Worm (Caenorhabditis elegans): ENCODE data around the gene pink-1.
A peak's percentile ranks its signal among the peaks of the same experiment; 100 is the strongest.

pink-1 gene

DNA sequence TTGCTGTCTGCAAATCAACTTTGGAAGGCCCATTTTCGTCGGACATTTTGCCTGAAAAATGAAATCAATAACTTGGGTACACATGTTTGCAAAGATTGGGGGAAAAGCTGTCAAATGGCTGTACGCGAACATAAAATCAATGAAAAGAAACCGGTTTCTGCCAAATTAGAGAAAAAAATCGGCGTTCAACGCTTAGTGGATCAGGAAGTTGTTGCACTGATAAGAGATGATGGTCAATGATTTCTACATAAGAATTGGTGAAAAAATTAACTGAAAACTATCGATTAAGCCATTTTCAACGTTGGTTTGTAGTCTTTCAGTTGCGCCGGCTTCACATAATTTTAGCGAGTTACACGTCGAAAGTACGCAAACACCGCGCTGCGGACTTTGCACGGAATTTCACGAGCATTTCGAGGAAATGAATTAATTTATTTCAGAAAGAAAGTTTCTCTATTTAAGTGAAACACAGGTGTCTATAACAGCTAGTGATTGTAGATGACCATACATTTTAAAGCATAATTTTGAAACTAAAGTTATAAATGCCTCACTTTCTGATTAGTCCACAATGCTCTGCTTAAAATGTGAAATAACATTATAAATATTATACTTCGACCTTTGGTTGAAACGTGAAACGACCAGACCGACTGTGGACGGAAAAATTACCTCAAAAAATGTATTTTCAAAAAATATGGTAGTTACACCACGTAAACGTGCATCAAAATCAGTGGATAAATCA is 34.2 kb upstream of the pink-1 start, which contains the start of the genes F07F6.4 and F07F6.2:
Gene F07F6.4, minus strand, starts transcription at position 51 of the 736 bp plus-strand sequence.
Gene F07F6.2, plus strand, starts transcription at position 686 of the 736 bp plus-strand sequence.
- TF ChIP-seq aha-1 (tag): peak; percentile 90
- peak; percentile 15 for TF ChIP-seq nhr-6 (tag; optimal IDR thresholded peaks at IDR 0.05)
- peak; percentile 27 for TF ChIP-seq mep-1 (tag; optimal IDR thresholded peaks at IDR 0.05)
- TF ChIP-seq nhr-77 (tag; optimal IDR thresholded peaks at IDR 0.05): no peak
- TF ChIP-seq lsy-2 (tag; optimal IDR thresholded peaks at IDR 0.05): peak in 1 of 2 experiments; percentile 64
- peak; percentile 59 for TF ChIP-seq dpl-1 (GFP tag; optimal IDR thresholded peaks at IDR 0.05)
- no peak for TF ChIP-seq hif-1 (tag; optimal IDR thresholded peaks at IDR 0.05)
- peak; percentile 7 for TF ChIP-seq mxl-3 (GFP tag; optimal IDR thresholded peaks at IDR 0.05)
- TF ChIP-seq mes-2 (tag; optimal IDR thresholded peaks at IDR 0.05; ENCODE audit: poor library complexity, severe bottlenecking): peak; percentile 68
- peak; percentile 46; the same call in 1 of the 2 replicates for TF ChIP-seq lin-38 (GFP tag; IDR thresholded peaks at IDR 0.05)
- TF ChIP-seq dve-1 (tag; optimal IDR thresholded peaks at IDR 0.05; ENCODE audit: insufficient read depth): peak; percentile 39
- peak; percentile 27 for TF ChIP-seq pqm-1 (tag; optimal IDR thresholded peaks at IDR 0.05)
- TF ChIP-seq nhr-102 (tag; optimal IDR thresholded peaks at IDR 0.05): no peak
- no peak for TF ChIP-seq F10B5.3 (tag; optimal IDR thresholded peaks at IDR 0.05)

DNA sequence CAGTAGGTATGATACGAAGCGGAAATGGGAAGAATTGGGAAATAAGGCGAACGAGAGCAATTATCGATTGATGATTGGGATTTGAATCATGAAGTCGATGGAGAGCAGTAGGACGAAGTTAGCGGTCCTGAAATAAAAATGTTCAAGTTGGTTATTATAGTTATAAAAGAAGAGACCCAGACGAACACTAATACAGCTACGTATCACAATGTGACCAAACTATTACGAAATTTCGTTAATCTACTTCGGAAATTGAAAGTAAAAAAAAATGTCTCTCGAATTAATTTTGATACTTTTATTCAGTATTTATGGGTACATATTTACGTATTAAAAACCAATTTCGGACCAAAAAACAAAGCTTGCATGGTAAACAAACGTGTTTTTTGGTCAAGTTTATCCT is 31.0 kb upstream of the pink-1 start:
- peak; percentile 19 for TF ChIP-seq nhr-28 (tag; optimal IDR thresholded peaks at IDR 0.05)
- no peak for TF ChIP-seq nhr-41 (GFP tag; IDR thresholded peaks at IDR 0.05)

DNA sequence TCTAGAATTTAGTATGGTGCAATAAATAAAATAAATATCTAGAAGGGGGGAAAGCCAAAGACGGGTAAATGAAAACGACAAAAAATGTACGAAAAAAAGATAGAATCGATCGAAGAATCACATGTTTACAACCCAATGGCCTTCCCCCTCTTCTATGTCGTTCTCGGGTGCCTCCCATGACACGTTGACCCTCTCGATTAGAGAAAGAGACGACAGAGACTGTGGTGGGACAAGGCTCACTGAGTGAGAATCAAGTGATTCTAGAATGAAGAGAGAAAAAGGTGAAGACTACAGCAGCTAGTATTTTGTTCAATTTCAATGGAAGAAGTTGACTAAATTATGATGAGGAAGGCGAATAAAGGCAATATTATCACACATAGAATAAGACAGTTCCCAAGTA is 30.6 kb upstream of the pink-1 start:
- peak; percentile 58 for TF ChIP-seq mxl-3 (GFP tag; optimal IDR thresholded peaks at IDR 0.05)
- no peak for TF ChIP-seq mdt-29 (GFP tag; IDR thresholded peaks at IDR 0.05)
- TF ChIP-seq spr-1 (tag; optimal IDR thresholded peaks at IDR 0.05): no peak
- peak; percentile 76 for TF ChIP-seq nhr-28 (tag; optimal IDR thresholded peaks at IDR 0.05)
- peak; percentile 77 for TF ChIP-seq hlh-11 (tag; optimal IDR thresholded peaks at IDR 0.05)
- TF ChIP-seq dmd-6 (GFP tag; IDR thresholded peaks at IDR 0.05): peak; percentile 38; the same call in 1 of the 2 replicates
- no peak for TF ChIP-seq ceh-20 (GFP tag; IDR thresholded peaks at IDR 0.05)
- TF ChIP-seq nhr-6 (tag; optimal IDR thresholded peaks at IDR 0.05): peak; percentile 56
- TF ChIP-seq daf-12 (tag; optimal IDR thresholded peaks at IDR 0.05): no peak
- TF ChIP-seq lin-13 (GFP tag; optimal IDR thresholded peaks at IDR 0.05): no peak
- peak; percentile 60 for TF ChIP-seq nhr-25 (tag; optimal IDR thresholded peaks at IDR 0.05; ENCODE audit: borderline replicate concordance, insufficient read depth)
- TF ChIP-seq tag-97 (GFP tag; IDR thresholded peaks at IDR 0.05): no peak
- peak in 1 of 2 experiments; percentile 69 for TF ChIP-seq lsy-2 (tag; optimal IDR thresholded peaks at IDR 0.05)
- TF ChIP-seq daf-16 (GFP tag; optimal IDR thresholded peaks at IDR 0.05): no peak
- TF ChIP-seq daf-16 (tag; optimal IDR thresholded peaks at IDR 0.05): peak; percentile 63
- peak in 1 of 2 experiments; percentile 36 for TF ChIP-seq hif-1 (tag; optimal IDR thresholded peaks at IDR 0.05)
- TF ChIP-seq pqm-1 (tag; optimal IDR thresholded peaks at IDR 0.05): peak; percentile 58
- peak; percentile 78 for TF ChIP-seq mep-1 (tag; optimal IDR thresholded peaks at IDR 0.05)
- peak; percentile 16 for TF ChIP-seq dpl-1 (GFP tag; optimal IDR thresholded peaks at IDR 0.05)
- no peak for TF ChIP-seq ceh-62 (tag; optimal IDR thresholded peaks at IDR 0.05)
- TF ChIP-seq lin-38 (GFP tag; IDR thresholded peaks at IDR 0.05): 0 out of 2 replicates have a peak, but pooled peaks have one; percentile 9
- peak; percentile 97 for TF ChIP-seq hlh-30 (tag; optimal IDR thresholded peaks at IDR 0.05; ENCODE audit: insufficient read depth)
- peak; percentile 38 for TF ChIP-seq nhr-48 (tag; optimal IDR thresholded peaks at IDR 0.05)
- peak; percentile 63 for TF ChIP-seq nhr-77 (tag; optimal IDR thresholded peaks at IDR 0.05)
- peak; percentile 51 for TF ChIP-seq dve-1 (tag; optimal IDR thresholded peaks at IDR 0.05; ENCODE audit: insufficient read depth)
- peak in 1 of 2 experiments; percentile 51 for TF ChIP-seq unc-62 (GFP tag; optimal IDR thresholded peaks at IDR 0.05 in 1 of 2)
- TF ChIP-seq unc-62 (tag; optimal IDR thresholded peaks at IDR 0.05): no peak
- TF ChIP-seq pha-4 (GFP tag; IDR thresholded peaks at IDR 0.05): peak; percentile 55
- TF ChIP-seq pha-4 (tag; optimal IDR thresholded peaks at IDR 0.05): peak; percentile 76
- TF ChIP-seq mes-2 (tag; optimal IDR thresholded peaks at IDR 0.05; ENCODE audit: poor library complexity, severe bottlenecking): peak; percentile 41
- TF ChIP-seq mdl-1 (tag; optimal IDR thresholded peaks at IDR 0.05): peak in 1 of 2 experiments; percentile 78

Measured in whole organism, L4 larva.